Fruit fly (Drosophila melanogaster): ENCODE data around the gene MED19.
"Not testable (repeated sequence)": the region's sequence is repeated elsewhere in the genome, so short reads cannot be mapped to it uniquely, and the experiment has no call there.

MED19 gene

DNA sequence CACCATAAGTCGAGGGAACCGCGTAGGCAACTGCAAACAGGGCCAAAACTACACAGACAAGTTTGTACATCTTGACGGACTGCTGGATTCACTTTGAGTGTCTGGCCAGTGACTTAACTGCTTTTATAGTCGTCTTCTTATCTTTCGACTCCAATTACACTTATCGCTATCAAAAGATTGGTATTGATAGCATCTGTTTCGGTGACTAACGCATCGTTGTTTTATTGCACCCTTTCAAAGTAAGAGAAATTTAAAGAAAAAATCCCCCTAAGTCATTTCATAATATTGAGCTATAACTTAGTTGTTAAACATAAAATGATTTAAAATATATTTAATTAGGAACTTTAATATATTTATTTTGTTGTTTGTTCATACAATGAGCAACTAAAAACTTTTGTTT lies 38.0 kb upstream of the MED19 start, which contains the start of gene CG5506:
Gene CG5506, minus strand, starts transcription at position 101 of the 400 bp plus-strand sequence.
- no peak for TF ChIP-seq CG9705 (GFP tag; optimal IDR thresholded peaks at IDR 0.05)
- TF ChIP-seq Rel (GFP tag; optimal IDR thresholded peaks at IDR 0.05): no peak
- TF ChIP-seq Rel (tag; optimal IDR thresholded peaks at IDR 0.05): peak; percentile 66

DNA sequence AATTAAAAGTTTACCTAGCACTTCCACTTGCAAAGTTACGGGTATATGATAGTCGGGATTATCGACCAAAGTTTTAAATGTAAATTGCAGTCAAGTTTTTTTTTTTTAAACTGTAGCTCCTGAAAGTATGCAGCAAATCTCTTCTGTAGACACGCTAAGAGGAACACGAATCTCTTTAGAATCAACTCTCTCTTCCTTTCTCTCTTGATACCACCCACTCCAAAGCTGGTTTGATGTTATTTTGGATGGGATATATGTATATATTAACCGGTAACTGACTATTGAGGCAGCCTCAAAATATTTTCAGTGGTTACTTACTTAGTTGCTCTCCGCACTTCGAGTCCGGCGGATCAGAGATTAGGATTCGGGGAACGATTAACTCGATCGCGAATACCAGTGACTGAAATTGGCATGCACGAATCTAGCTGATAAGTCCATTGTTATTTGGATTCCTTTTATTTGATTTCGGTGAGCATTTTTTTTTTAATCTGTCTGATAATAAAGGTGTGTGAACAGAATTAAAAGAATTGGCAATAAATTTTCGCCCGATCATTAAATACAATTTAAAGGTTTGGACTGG lies 32.6 kb upstream of the MED19 start, which contains the start of gene CG7408:
Gene CG7408, plus strand, starts transcription at position 316 of the 580 bp plus-strand sequence.
- peak; percentile 29 for TF ChIP-seq Myc (optimal IDR thresholded peaks at IDR 0.05)
- peak in 1 of 2 experiments; percentile 28 for TF ChIP-seq dl (GFP tag; optimal IDR thresholded peaks at IDR 0.05; ENCODE audit: insufficient read depth in 1 of 2, partially characterized antibody in 2 of 2)
- TF ChIP-seq Hnf4 (GFP tag; optimal IDR thresholded peaks at IDR 0.05): peak; percentile 28
- TF ChIP-seq Dif (GFP tag; optimal IDR thresholded peaks at IDR 0.05; ENCODE audit: partially characterized antibody): peak; percentile 37
- TF ChIP-seq Hr83 (GFP tag; optimal IDR thresholded peaks at IDR 0.05; ENCODE audit: poor library complexity, severe bottlenecking): peak; percentile 12
- TF ChIP-seq CrebA (GFP tag; optimal IDR thresholded peaks at IDR 0.05; ENCODE audit: borderline replicate concordance): peak; percentile 65
- no peak for TF ChIP-seq Mio (GFP tag; optimal IDR thresholded peaks at IDR 0.05)
- TF ChIP-seq br (GFP tag; optimal IDR thresholded peaks at IDR 0.05): peak; percentile 24
- peak; percentile 49 for TF ChIP-seq h (GFP tag; optimal IDR thresholded peaks at IDR 0.05)
- peak; percentile 79 for TF ChIP-seq fru (GFP tag; optimal IDR thresholded peaks at IDR 0.05)
- no peak for TF ChIP-seq sage (GFP tag; optimal IDR thresholded peaks at IDR 0.05)

DNA sequence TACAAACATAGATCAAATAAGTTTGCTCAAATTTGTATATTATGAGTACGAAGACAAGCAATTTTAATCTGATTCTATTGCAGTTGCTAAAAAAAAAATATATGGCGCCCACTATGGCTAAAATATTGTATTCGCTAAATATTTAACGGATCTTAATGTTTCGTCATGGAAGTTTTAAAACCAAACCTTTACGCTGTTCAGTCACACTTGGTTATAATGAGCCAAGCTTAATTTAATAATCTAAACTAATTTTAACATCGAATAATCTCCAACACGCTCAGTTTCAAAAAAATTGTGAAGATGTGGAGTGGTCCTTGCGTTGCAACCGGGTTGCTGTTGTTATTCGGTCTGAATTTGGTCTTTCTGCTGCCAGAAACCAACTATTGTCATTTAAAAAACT lies 11.9 kb upstream of the MED19 start, which contains the start of gene CG34002:
Gene CG34002, plus strand, starts transcription at position 301 of the 400 bp plus-strand sequence.
- TF ChIP-seq sage (GFP tag; optimal IDR thresholded peaks at IDR 0.05); Dif (GFP tag; optimal IDR thresholded peaks at IDR 0.05; ENCODE audit: partially characterized antibody); pan (optimal IDR thresholded peaks at IDR 0.05): not testable (repeated sequence)

DNA sequence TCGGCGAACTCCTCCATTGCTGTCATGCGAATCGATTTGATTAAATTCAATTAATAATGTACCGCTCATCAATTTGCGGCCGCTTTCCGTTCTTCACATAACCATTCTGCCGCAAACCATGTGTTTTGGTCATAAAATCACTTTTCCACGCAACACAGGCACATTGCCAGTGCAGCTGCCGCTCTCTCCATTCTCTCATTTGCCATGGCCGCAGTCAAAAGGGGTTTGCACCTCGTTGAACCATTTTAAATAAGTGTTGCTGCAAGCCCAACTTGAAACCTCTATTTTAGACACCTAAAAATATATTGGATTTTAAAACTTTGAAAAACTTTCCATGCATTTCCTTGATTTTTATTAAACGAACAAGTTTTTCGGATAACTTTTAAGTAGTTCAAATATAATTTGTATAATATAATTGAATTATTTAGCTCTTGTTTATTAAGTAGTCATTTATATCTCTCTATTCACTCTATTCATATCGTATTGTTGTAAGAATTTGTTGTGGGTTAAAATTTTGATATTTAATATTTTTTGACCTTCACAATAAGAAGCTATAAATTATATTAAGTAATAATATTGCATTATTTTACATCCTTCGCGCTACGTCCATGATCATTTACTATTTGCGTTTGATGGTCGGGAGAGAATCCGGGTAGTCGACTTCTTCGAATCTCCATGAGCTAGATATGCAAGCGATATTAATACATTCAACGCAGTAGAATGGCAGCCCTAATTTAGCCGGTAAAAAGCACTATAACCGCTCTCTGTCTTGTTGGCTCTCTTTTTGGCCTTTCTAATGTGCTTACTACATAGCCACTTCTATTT lies 10.6 kb upstream of the MED19 start, which contains the start of gene CG5535:
Gene CG5535, minus strand, starts transcription at position 140 of the 825 bp plus-strand sequence.
- TF ChIP-seq dl (GFP tag; optimal IDR thresholded peaks at IDR 0.05; ENCODE audit: insufficient read depth in 1 of 2, partially characterized antibody in 2 of 2) (no peak), ey (GFP tag; optimal IDR thresholded peaks at IDR 0.05) (peak; percentile 32), br (GFP tag; optimal IDR thresholded peaks at IDR 0.05) (peak; percentile 35), lola (GFP tag; optimal IDR thresholded peaks at IDR 0.05) (no peak), brk (GFP tag; optimal IDR thresholded peaks at IDR 0.05) (no peak), Hr83 (GFP tag; optimal IDR thresholded peaks at IDR 0.05; ENCODE audit: poor library complexity, severe bottlenecking) (peak; percentile 41), tai (GFP tag; optimal IDR thresholded peaks at IDR 0.05) (no peak), dsf (GFP tag; optimal IDR thresholded peaks at IDR 0.05; ENCODE audit: borderline replicate concordance) (no peak), Vsx2 (GFP tag; optimal IDR thresholded peaks at IDR 0.05; ENCODE audit: partially characterized antibody) (no peak), pan (optimal IDR thresholded peaks at IDR 0.05) (no peak), N (GFP tag; optimal IDR thresholded peaks at IDR 0.05) (no peak), Abd-B (GFP tag; optimal IDR thresholded peaks at IDR 0.05) (no peak), GATAd (GFP tag; optimal IDR thresholded peaks at IDR 0.05) (no peak), Dfd (GFP tag; optimal IDR thresholded peaks at IDR 0.05) (no peak), Sp1 (GFP tag; optimal IDR thresholded peaks at IDR 0.05) (peak; percentile 72), Mio (GFP tag; optimal IDR thresholded peaks at IDR 0.05) (no peak), OdsH (GFP tag; optimal IDR thresholded peaks at IDR 0.05) (peak; percentile 62), psq (GFP tag; optimal IDR thresholded peaks at IDR 0.05) (peak; percentile 68), Jra (GFP tag; optimal IDR thresholded peaks at IDR 0.05) (no peak), sage (GFP tag; optimal IDR thresholded peaks at IDR 0.05) (no peak), sv (GFP tag; optimal IDR thresholded peaks at IDR 0.05) (peak; percentile 57), CG9705 (GFP tag; optimal IDR thresholded peaks at IDR 0.05) (no peak), foxo (GFP tag; optimal IDR thresholded peaks at IDR 0.05) (peak in 1 of 2 experiments; percentile 80), CrebA (GFP tag; optimal IDR thresholded peaks at IDR 0.05; ENCODE audit: borderline replicate concordance) (no peak), usp (GFP tag; optimal IDR thresholded peaks at IDR 0.05) (no peak), fru (GFP tag; optimal IDR thresholded peaks at IDR 0.05) (peak; percentile 60), HLH106 (tag; optimal IDR thresholded peaks at IDR 0.05) (peak; percentile 52), rgr (GFP tag; optimal IDR thresholded peaks at IDR 0.05) (peak; percentile 52), dmrt93B (GFP tag; optimal IDR thresholded peaks at IDR 0.05) (peak; percentile 52), h (GFP tag; optimal IDR thresholded peaks at IDR 0.05) (peak; percentile 45)

Data from whole organism, wandering third instar larva.